Fruit fly (Drosophila melanogaster) whole organism, embryonic: ENCODE results near the gene CG1575.
A peak's percentile ranks its signal among the peaks of the same experiment; 100 is the strongest.

Experiments
- Ada2b ChIP-seq: fragments of 200-800 bp; sonication (Bioruptor generic); IDR thresholded peaks from 2 replicates; pipeline ENCODE4 v1.3.6; 2022; ENCODE audit warnings: missing biosample characterization, missing genetic modification characterization
- Bteb2 ChIP-seq: fragments of 200-800 bp; sonication (Bioruptor generic); optimal IDR thresholded peaks from 2 replicates; lab custom pipeline; 2016; ENCODE audit warnings: missing biosample characterization, missing genetic modification characterization
- CG10431 ChIP-seq: fragments of 200-800 bp; sonication (Bioruptor generic); optimal IDR thresholded peaks from 3 replicates; lab custom pipeline; 2018; ENCODE audit warnings: missing biosample characterization, mild to moderate bottlenecking, missing genetic modification characterization
- CG10565 ChIP-seq: fragments of 200-800 bp; sonication (Bioruptor generic); optimal IDR thresholded peaks from 3 replicates; lab custom pipeline; 2016; ENCODE audit warnings: missing biosample characterization, mild to moderate bottlenecking, missing genetic modification characterization
- CG10654 ChIP-seq: fragments of 200-800 bp; sonication (Bioruptor generic); optimal IDR thresholded peaks from 2 replicates; lab custom pipeline; 2016; ENCODE audit warnings: missing biosample characterization, missing genetic modification characterization
- CG10959 ChIP-seq: fragments of 200-800 bp; sonication (Bioruptor generic); IDR thresholded peaks from 2 replicates; pipeline ENCODE4 v1.3.6; 2022; ENCODE audit warnings: missing biosample characterization, missing genetic modification characterization
- CG11696 ChIP-seq: fragments of 200-800 bp; sonication (Bioruptor generic); IDR thresholded peaks from 2 replicates; pipeline ENCODE4 v1.3.6; 2022; ENCODE audit warnings: missing biosample characterization, missing genetic modification characterization
- CG12104 ChIP-seq: fragments of 200-800 bp; sonication (Bioruptor generic); optimal IDR thresholded peaks from 3 replicates; lab custom pipeline; 2016; ENCODE audit warnings: missing biosample characterization, missing genetic modification characterization
- CG12155 ChIP-seq: fragments of 200-800 bp; sonication (Bioruptor generic); optimal IDR thresholded peaks from 3 replicates; lab custom pipeline; 2016; ENCODE audit warnings: missing biosample characterization, missing genetic modification characterization
- CG12236 ChIP-seq: fragments of 200-800 bp; sonication (Bioruptor generic); optimal IDR thresholded peaks from 2 replicates; lab custom pipeline; 2016; ENCODE audit warnings: missing biosample characterization, missing genetic modification characterization
- CG1233 ChIP-seq: fragments of 200-800 bp; sonication (Bioruptor generic); optimal IDR thresholded peaks from 4 replicates; lab custom pipeline; 2018; ENCODE audit warnings: missing biosample characterization, mild to moderate bottlenecking, missing genetic modification characterization
- CG13424 ChIP-seq: fragments of 200-800 bp; sonication (Bioruptor generic); optimal IDR thresholded peaks from 2 replicates; lab custom pipeline; 2019; ENCODE audit warnings: missing biosample characterization, mild to moderate bottlenecking, missing genetic modification characterization, moderate library complexity
- CG13775 ChIP-seq: fragments of 200-800 bp; sonication (Bioruptor generic); optimal IDR thresholded peaks from 3 replicates; lab custom pipeline; 2017; ENCODE audit warnings: missing biosample characterization, mild to moderate bottlenecking, missing genetic modification characterization
- CG15479 ChIP-seq: fragments of 200-800 bp; sonication (Bioruptor generic); optimal IDR thresholded peaks from 3 replicates; lab custom pipeline; 2019; ENCODE audit warnings: missing biosample characterization, mild to moderate bottlenecking, missing genetic modification characterization, moderate library complexity
- CG17802 ChIP-seq: fragments of 200-800 bp; sonication (Bioruptor generic); optimal IDR thresholded peaks from 2 replicates; lab custom pipeline; 2018; ENCODE audit warnings: missing biosample characterization, mild to moderate bottlenecking, missing genetic modification characterization, moderate library complexity
- CG18262 ChIP-seq: fragments of 200-800 bp; optimal IDR thresholded peaks from 3 replicates; lab custom pipeline; 2019; ENCODE audit warnings: missing biosample characterization, mild to moderate bottlenecking, missing genetic modification characterization, moderate library complexity
- CG2116 ChIP-seq: fragments of 200-800 bp; sonication (Bioruptor generic); optimal IDR thresholded peaks from 3 replicates; lab custom pipeline; 2018; ENCODE audit warnings: missing biosample characterization, mild to moderate bottlenecking, missing genetic modification characterization
- CG2129 ChIP-seq: fragments of 200-800 bp; sonication (Bioruptor generic); IDR thresholded peaks from 2 replicates; pipeline ENCODE4 v1.3.6; 2022; ENCODE audit warnings: missing biosample characterization, missing genetic modification characterization; ENCODE audit not compliant: partially characterized antibody
- CG31441 ChIP-seq: fragments of 200-800 bp; sonication (Bioruptor generic); IDR thresholded peaks from 2 replicates; pipeline ENCODE4 v1.3.6; 2022; ENCODE audit warnings: missing biosample characterization, missing genetic modification characterization
- CG3163 ChIP-seq: fragments of 200-800 bp; sonication (Bioruptor generic); optimal IDR thresholded peaks from 3 replicates; lab custom pipeline; 2016; ENCODE audit warnings: missing biosample characterization, missing genetic modification characterization
- CG33213 ChIP-seq: fragments of 200-800 bp; sonication (Bioruptor generic); optimal IDR thresholded peaks from 3 replicates; lab custom pipeline; 2016; ENCODE audit warnings: missing biosample characterization, missing genetic modification characterization
- CG33557 ChIP-seq: fragments of 200-800 bp; sonication (Bioruptor generic); optimal IDR thresholded peaks from 2 replicates; lab custom pipeline; 2019; ENCODE audit warnings: missing biosample characterization, mild to moderate bottlenecking, missing genetic modification characterization, moderate library complexity
- CG3995 ChIP-seq: fragments of 200-800 bp; sonication (Bioruptor generic); optimal IDR thresholded peaks from 3 replicates; lab custom pipeline; 2016; ENCODE audit warnings: missing biosample characterization, missing genetic modification characterization
- CG4360 ChIP-seq: fragments of 200-800 bp; sonication (Bioruptor generic); IDR thresholded peaks from 2 replicates; pipeline ENCODE4 v1.3.6; 2022; ENCODE audit warnings: missing biosample characterization, missing genetic modification characterization
- CG6254 ChIP-seq: fragments of 200-800 bp; sonication (Bioruptor generic); optimal IDR thresholded peaks from 3 replicates; lab custom pipeline; 2017; ENCODE audit warnings: mild to moderate bottlenecking, missing biosample characterization, missing genetic modification reagents, missing genetic modification characterization
- CG6272 ChIP-seq: fragments of 200-800 bp; sonication (Bioruptor generic); IDR thresholded peaks from 2 replicates; pipeline ENCODE4 v1.3.6; 2022; ENCODE audit warnings: missing biosample characterization, missing genetic modification characterization
- CG7556 ChIP-seq: fragments of 200-800 bp; sonication (Bioruptor generic); optimal IDR thresholded peaks from 2 replicates; lab custom pipeline; 2017; ENCODE audit warnings: missing biosample characterization, mild to moderate bottlenecking, missing genetic modification characterization
- CG7839 ChIP-seq: fragments of 200-800 bp; sonication (Bioruptor generic); optimal IDR thresholded peaks from 3 replicates; lab custom pipeline; 2018; ENCODE audit warnings: missing biosample characterization, mild to moderate bottlenecking, missing genetic modification characterization, moderate library complexity
- CG9437 ChIP-seq: fragments of 200-800 bp; sonication (Bioruptor generic); optimal IDR thresholded peaks from 2 replicates; lab custom pipeline; 2018; ENCODE audit warnings: missing biosample characterization, mild to moderate bottlenecking, missing genetic modification characterization
- Chrac-16 ChIP-seq: fragments of 200-800 bp; sonication (Bioruptor generic); optimal IDR thresholded peaks from 3 replicates; lab custom pipeline; 2016; ENCODE audit warnings: missing biosample characterization, missing genetic modification characterization
- CkIIα-i1 ChIP-seq: fragments of 200-800 bp; sonication (Bioruptor generic); IDR thresholded peaks from 2 replicates; pipeline ENCODE4 v1.3.6; 2022; ENCODE audit warnings: missing biosample characterization, missing genetic modification characterization
- D ChIP-seq, 2 experiments: fragments of 200-800 bp in 1 of 2; fragments of >200 bp in 1 of 2; sonication (Bioruptor generic) in 1 of 2; optimal IDR thresholded peaks; 2 replicates in 1 of 2; 3 replicates in 1 of 2; lab custom pipeline; 2017; ENCODE audit warnings: mild to moderate bottlenecking in 1 of 2, missing biosample characterization in 1 of 2, missing genetic modification characterization in 1 of 2, missing genetic modification reagents in 1 of 2
- Fer3 ChIP-seq: fragments of 200-800 bp; sonication (Bioruptor generic); optimal IDR thresholded peaks from 2 replicates; lab custom pipeline; 2018; ENCODE audit warnings: missing biosample characterization, mild to moderate bottlenecking, missing genetic modification characterization, moderate library complexity
- Kr ChIP-seq: fragments of 200-800 bp; sonication (Bioruptor generic); optimal IDR thresholded peaks from 2 replicates; lab custom pipeline; 2017; ENCODE audit warnings: missing biosample characterization, mild to moderate bottlenecking, missing genetic modification characterization
- Mrtf ChIP-seq: fragments of 200-800 bp; sonication (Bioruptor generic); IDR thresholded peaks from 3 replicates; pipeline ENCODE4 v1.3.6; 2022; ENCODE audit warnings: missing biosample characterization, missing genetic modification characterization
- Nf-YC ChIP-seq: fragments of 200-800 bp; optimal IDR thresholded peaks from 3 replicates; lab custom pipeline; 2019; ENCODE audit warnings: missing biosample characterization, mild to moderate bottlenecking, missing genetic modification characterization, moderate library complexity
- Sox100B ChIP-seq: fragments of 200-800 bp; sonication (Bioruptor generic); optimal IDR thresholded peaks from 3 replicates; lab custom pipeline; 2018; ENCODE audit warnings: missing biosample characterization, mild to moderate bottlenecking, missing genetic modification characterization
- Sox102F ChIP-seq: fragments of 200-800 bp; sonication (Bioruptor generic); optimal IDR thresholded peaks from 2 replicates; lab custom pipeline; 2018; ENCODE audit warnings: missing biosample characterization, mild to moderate bottlenecking, missing genetic modification characterization, moderate library complexity
- cad ChIP-seq: fragments of >200 bp; optimal IDR thresholded peaks from 2 replicates; lab custom pipeline; 2017; ENCODE audit warnings: missing biosample characterization, missing genetic modification characterization
- gem ChIP-seq: fragments of 200-800 bp; sonication (Bioruptor generic); optimal IDR thresholded peaks from 2 replicates; lab custom pipeline; 2019; ENCODE audit warnings: missing biosample characterization, mild to moderate bottlenecking, missing genetic modification characterization, moderate library complexity
- h ChIP-seq: fragments of >200 bp; optimal IDR thresholded peaks from 2 replicates; lab custom pipeline; 2017
- hbn ChIP-seq: fragments of 200-800 bp; sonication (Bioruptor generic); IDR thresholded peaks from 2 replicates; pipeline ENCODE4 v1.3.6; 2022; ENCODE audit warnings: missing biosample characterization, missing genetic modification characterization; ENCODE audit not compliant: partially characterized antibody
- her ChIP-seq: fragments of 200-800 bp; sonication (Bioruptor generic); optimal IDR thresholded peaks from 2 replicates; lab custom pipeline; 2016; ENCODE audit warnings: missing biosample characterization, missing genetic modification characterization
- klu ChIP-seq: fragments of 200-800 bp; sonication (Bioruptor generic); IDR thresholded peaks from 2 replicates; pipeline ENCODE4 v1.3.6; 2022; ENCODE audit warnings: missing biosample characterization, missing genetic modification characterization
- nerfin-2 ChIP-seq: fragments of 200-800 bp; sonication (Bioruptor generic); IDR thresholded peaks from 2 replicates; pipeline ENCODE4 v1.3.6; 2022; ENCODE audit warnings: missing biosample characterization, missing genetic modification characterization; ENCODE audit not compliant: partially characterized antibody
- phol ChIP-seq: fragments of 200-800 bp; sonication (Bioruptor generic); optimal IDR thresholded peaks from 3 replicates; lab custom pipeline; 2018; ENCODE audit warnings: missing biosample characterization, mild to moderate bottlenecking, missing genetic modification characterization, moderate library complexity
- sna ChIP-seq: fragments of 200-800 bp; sonication (Bioruptor generic); IDR thresholded peaks from 2 replicates; pipeline ENCODE4 v1.3.6; 2022; ENCODE audit warnings: missing biosample characterization, missing genetic modification characterization; ENCODE audit not compliant: partially characterized antibody
- tgo ChIP-seq: fragments of 200-800 bp; sonication (Bioruptor generic); IDR thresholded peaks from 3 replicates; pipeline ENCODE4 v1.3.6; 2022; ENCODE audit warnings: missing biosample characterization, missing genetic modification characterization
- tio ChIP-seq: fragments of 200-800 bp; sonication (Bioruptor generic); optimal IDR thresholded peaks from 2 replicates; lab custom pipeline; 2017; ENCODE audit warnings: missing biosample characterization, missing genetic modification characterization, inconsistent platforms
- usp ChIP-seq: fragments of >200 bp; optimal IDR thresholded peaks from 2 replicates; lab custom pipeline; 2017; ENCODE audit warnings: missing biosample characterization, missing genetic modification characterization

CG1575 gene

dm6 chrX:8145501-8146157, 28.8 kb downstream of the CG1575 start, which contains the start of the genes alpha-PheRS and CG2129 (continued):
- TF ChIP-seq CG2129 (GFP tag; lab: Robert Waterston, UW) (no peak), CG15479 (no peak), CkIIα-i1 (GFP tag; lab: Robert Waterston, UW) (no peak), CG31441 (GFP tag; lab: Robert Waterston, UW) (no peak), CG2116 (GFP tag; lab: Kevin White, UChicago) (peak; percentile 60), tgo (no peak), klu (GFP tag; lab: Robert Waterston, UW) (no peak), CG10959 (GFP tag; lab: Robert Waterston, UW) (no peak), CG18262 (no peak), Sox100B (no peak), h (lab: Kevin White, UChicago) (no peak), CG9437 (no peak), Mrtf (no peak), CG33557 (peak; percentile 0), CG6254 (GFP tag; lab: Kevin White, UChicago) (no peak), CG13424 (tag; lab: Kevin White, UChicago) (peak; percentile 60), CG7839 (tag; lab: Kevin White, UChicago) (no peak), hbn (GFP tag; lab: Robert Waterston, UW) (no peak), nerfin-2 (GFP tag; lab: Robert Waterston, UW) (no peak), Bteb2 (no peak), tio (GFP tag; lab: Kevin White, UChicago) (no peak), Chrac-16 (GFP tag; lab: Kevin White, UChicago) (no peak), CG12236 (no peak), CG4360 (no peak), cad (GFP tag; lab: Kevin White, UChicago) (no peak), CG13775 (GFP tag; lab: Kevin White, UChicago) (peak; percentile 17), Fer3 (tag; lab: Kevin White, UChicago) (peak; percentile 43), usp (GFP tag; lab: Kevin White, UChicago) (no peak), phol (tag; lab: Kevin White, UChicago) (peak; percentile 53), CG6272 (GFP tag; lab: Robert Waterston, UW) (no peak), Kr (GFP tag; lab: Kevin White, UChicago) (no peak), Sox102F (GFP tag; lab: Kevin White, UChicago) (no peak), CG33213 (GFP tag; lab: Kevin White, UChicago) (no peak), CG12104 (GFP tag; lab: Kevin White, UChicago) (no peak), D (optimal IDR thresholded peaks at IDR 0.05; lab: Kevin White, UChicago) (no peak), D (GFP tag; optimal IDR thresholded peaks at IDR 0.05; lab: Kevin White, UChicago) (no peak), CG10565 (no peak), CG12155 (GFP tag; lab: Kevin White, UChicago) (peak; percentile 3), CG7556 (GFP tag; lab: Kevin White, UChicago) (peak; percentile 32), CG11696 (no peak), CG17802 (tag; lab: Kevin White, UChicago) (no peak), CG10654 (GFP tag; lab: Kevin White, UChicago) (no peak), CG3995 (GFP tag; lab: Kevin White, UChicago) (no peak), sna (GFP tag; lab: Robert Waterston, UW) (no peak), CG1233 (GFP tag; lab: Kevin White, UChicago) (no peak), CG10431 (no peak), CG3163 (GFP tag; lab: Kevin White, UChicago) (no peak), Ada2b (GFP tag; lab: Robert Waterston, UW) (0 out of 2 replicates have a peak, but pooled peaks have one; percentile 34), gem (tag; lab: Kevin White, UChicago) (no peak), Nf-YC (tag; lab: Kevin White, UChicago) (peak; percentile 48), her (no peak)
